Worm (Caenorhabditis elegans) whole organism, early embryonic: ENCODE results near the gene Y54F10BM.20.

Experiments
- B0310.2 ChIP-seq: sonication (generic microtip); optimal IDR thresholded peaks from 2 replicates; lab custom pipeline; 2016; ENCODE audit warnings: mild to moderate bottlenecking, missing genetic modification characterization, missing compliant biosample characterization
- F13C5.2 ChIP-seq: sonication (generic microtip); optimal IDR thresholded peaks from 2 replicates; lab custom pipeline; 2017; ENCODE audit warnings: mild to moderate bottlenecking, missing genetic modification characterization, inconsistent platforms, missing compliant biosample characterization
- aly-1 ChIP-seq: sonication (generic microtip); optimal IDR thresholded peaks from 2 replicates; lab custom pipeline; 2016; ENCODE audit warnings: missing genetic modification characterization, missing compliant biosample characterization
- ama-1 ChIP-seq: fragments of 150-350 bp; optimal IDR thresholded peaks from 2 replicates; lab custom pipeline; 2014
- ceh-13 ChIP-seq: fragments of 200-800 bp; sonication (Bioruptor generic); optimal IDR thresholded peaks from 2 replicates; lab custom pipeline; 2018; ENCODE audit warnings: mild to moderate bottlenecking, missing genetic modification characterization, missing compliant biosample characterization
- ceh-36 ChIP-seq: sonication (generic microtip); optimal IDR thresholded peaks from 2 replicates; lab custom pipeline; 2016; ENCODE audit warnings: missing genetic modification characterization, inconsistent platforms, missing compliant biosample characterization
- ets-7 ChIP-seq: sonication (generic microtip); optimal IDR thresholded peaks from 2 replicates; lab custom pipeline; 2016; ENCODE audit warnings: missing genotype, missing genetic modification characterization, missing compliant biosample characterization
- flt-1 ChIP-seq: fragments of 200-800 bp; sonication (Bioruptor generic); IDR thresholded peaks from 2 replicates; pipeline ENCODE4 v1.3.6; 2022; ENCODE audit warnings: missing genetic modification characterization, missing compliant biosample characterization
- hmbx-1 ChIP-seq: sonication (generic microtip); optimal IDR thresholded peaks from 2 replicates; lab custom pipeline; 2016; ENCODE audit warnings: mild to moderate bottlenecking, missing genetic modification characterization, missing compliant biosample characterization
- hmg-4 ChIP-seq: fragments of 200-800 bp; sonication (Bioruptor generic); optimal IDR thresholded peaks from 2 replicates; lab custom pipeline; 2018; ENCODE audit warnings: mild to moderate bottlenecking, missing genetic modification characterization, missing compliant biosample characterization
- hnd-1 ChIP-seq: sonication (generic microtip); optimal IDR thresholded peaks from 2 replicates; lab custom pipeline; 2016; ENCODE audit warnings: missing genetic modification characterization, missing compliant biosample characterization
- pes-1 ChIP-seq: fragments of 200-800 bp; sonication (Bioruptor generic); IDR thresholded peaks from 2 replicates; pipeline ENCODE4 v1.3.6; 2022; ENCODE audit warnings: missing genetic modification reagents, missing genetic modification characterization, missing compliant biosample characterization
- scrt-1 ChIP-seq: fragments of 200-800 bp; sonication (Bioruptor generic); IDR thresholded peaks from 2 replicates; pipeline ENCODE4 v1.3.6; 2022; ENCODE audit warnings: missing genetic modification characterization, missing compliant biosample characterization
- sea-1 ChIP-seq: fragments of 200-800 bp; sonication (Bioruptor generic); conservative IDR thresholded peaks from 2 replicates; pipeline ENCODE4 v1.3.6; 2022; ENCODE audit warnings: missing genetic modification characterization, missing compliant biosample characterization
- tbx-11 ChIP-seq: fragments of 200-800 bp; sonication (Bioruptor generic); IDR thresholded peaks from 2 replicates; pipeline ENCODE4 v1.3.6; 2022; ENCODE audit warnings: missing genetic modification characterization, missing compliant biosample characterization
- tbx-37 ChIP-seq: fragments of 200-800 bp; sonication (Bioruptor generic); conservative IDR thresholded peaks from 2 replicates; pipeline ENCODE4 v1.3.6; 2022; ENCODE audit warnings: missing genetic modification reagents, missing genetic modification characterization, missing compliant biosample characterization
- tra-4 ChIP-seq: sonication (generic microtip); optimal IDR thresholded peaks from 2 replicates; lab custom pipeline; 2017; ENCODE audit warnings: missing genetic modification characterization, missing compliant biosample characterization

The Y54F10BM.20 gene

ce11 chrIII:2328612-2329011 is 20.6 kb downstream of the Y54F10BM.20 start:
- TF ChIP-seq hmg-4 (no peak), ceh-36 (tag; lab: Kevin White, UChicago) (no peak), pes-1 (no peak)

DNA sequence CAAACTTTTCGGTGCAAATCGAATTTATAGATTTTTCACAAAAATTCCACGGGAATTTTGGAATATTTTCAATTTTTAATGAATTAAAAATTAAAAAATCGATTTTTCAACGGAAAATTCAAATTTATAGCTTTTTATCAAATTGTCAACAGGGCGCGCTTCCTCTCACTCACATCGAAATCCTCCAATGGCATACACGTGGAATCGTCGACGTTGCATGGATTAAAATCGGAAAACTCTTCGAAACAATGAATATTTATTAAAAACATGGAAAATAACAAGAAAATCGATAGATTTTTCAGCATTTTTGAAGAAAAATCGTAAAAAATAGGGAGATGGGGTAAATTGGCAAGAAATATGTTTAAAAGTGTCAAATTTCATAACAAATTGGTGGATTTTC is 21.3 kb downstream of the Y54F10BM.20 start, which contains the start of gene Y54F10BM.12:
Y54F10BM.12 (minus strand) TSS at position 344 of the 400 bp plus-strand sequence.
- TF ChIP-seq pes-1 (no peak), F13C5.2 (tag; lab: Kevin White, UChicago) (no peak), tbx-37 (GFP tag; lab: Robert Waterston, UW) (no peak), hnd-1 (tag; lab: Kevin White, UChicago) (no peak), aly-1 (tag; lab: Kevin White, UChicago) (no peak), flt-1 (GFP tag; lab: Robert Waterston, UW) (no peak), ama-1 (lab: Kevin White, UChicago) (no peak), tbx-11 (GFP tag; lab: Robert Waterston, UW) (no peak), hmg-4 (no peak), hmbx-1 (tag; lab: Kevin White, UChicago) (no peak), sea-1 (GFP tag; lab: Robert Waterston, UW) (no peak)

DNA sequence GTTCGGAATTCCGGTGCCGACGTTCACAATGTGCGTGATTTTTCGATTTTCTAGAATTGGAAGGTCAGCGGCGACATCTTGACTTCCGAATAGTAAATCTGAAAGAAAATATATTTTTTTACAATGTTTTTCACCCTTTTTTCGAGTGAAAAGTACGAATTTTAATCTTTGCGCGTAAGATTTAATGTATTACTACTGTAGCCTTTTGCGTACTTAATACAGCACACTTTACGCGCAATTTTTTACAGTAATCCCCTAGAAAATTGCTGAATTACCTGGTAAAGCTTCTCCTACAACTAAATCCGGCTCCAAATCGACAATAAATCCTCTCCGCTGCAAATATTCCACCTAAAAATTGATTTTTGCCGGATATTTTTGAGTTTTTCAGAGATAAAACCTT is 22.3 kb downstream of the Y54F10BM.20 start:
- TF ChIP-seq ceh-36 (tag; lab: Kevin White, UChicago) (peak; percentile 43), scrt-1 (GFP tag; lab: Robert Waterston, UW) (no peak)

DNA sequence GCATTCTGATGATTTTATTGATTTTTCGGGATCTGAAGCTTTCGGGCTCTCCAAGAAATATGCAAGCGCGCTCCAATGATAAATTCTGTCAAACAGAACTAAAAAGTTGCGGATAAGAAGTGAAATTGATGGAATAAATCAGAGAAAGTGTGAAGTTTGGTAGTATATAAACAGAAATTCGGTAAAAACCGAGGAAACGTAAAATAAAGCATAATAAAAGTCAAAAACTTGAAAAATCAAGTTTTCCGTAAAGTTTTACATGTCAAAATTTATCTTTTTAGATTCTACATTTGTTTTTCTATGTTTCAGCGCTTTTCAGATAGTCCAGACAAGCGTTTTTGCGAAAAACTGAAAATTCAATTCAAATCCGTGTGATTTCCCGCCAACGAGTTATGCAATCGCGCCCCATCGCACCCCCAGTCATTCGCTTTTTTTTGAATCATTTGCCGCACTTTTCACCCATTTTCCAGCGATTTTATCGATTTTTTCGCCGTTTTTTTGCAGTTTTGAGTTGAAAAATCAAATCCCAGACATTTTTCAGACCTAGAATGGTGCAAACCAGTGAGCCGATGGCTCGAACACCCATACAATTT is 23.1 kb downstream of the Y54F10BM.20 start, which contains the start of the genes Y54F10BM.13 and ppm-1.D:
Y54F10BM.13 (minus strand) TSS at position 51 of the 593 bp plus-strand sequence.
ppm-1.D (plus strand) TSS at position 540 of the 593 bp plus-strand sequence.
- no peak for TF ChIP-seq tbx-11 (GFP tag; lab: Robert Waterston, UW)
- no peak for TF ChIP-seq hmg-4
- TF ChIP-seq pes-1 = no peak
- TF ChIP-seq ets-7 (tag; lab: Kevin White, UChicago) = no peak
- TF ChIP-seq ceh-13 = no peak
- TF ChIP-seq F13C5.2 (tag; lab: Kevin White, UChicago) = no peak
- TF ChIP-seq aly-1 (tag; lab: Kevin White, UChicago) = no peak
- no peak for TF ChIP-seq B0310.2 (tag; lab: Kevin White, UChicago)
- no peak for TF ChIP-seq hmbx-1 (tag; lab: Kevin White, UChicago)
- no peak for TF ChIP-seq scrt-1 (GFP tag; lab: Robert Waterston, UW)
- no peak for TF ChIP-seq flt-1 (GFP tag; lab: Robert Waterston, UW)
- no peak for TF ChIP-seq ceh-36 (tag; lab: Kevin White, UChicago)
- TF ChIP-seq sea-1 (GFP tag; lab: Robert Waterston, UW) = no peak
- no peak for TF ChIP-seq hnd-1 (tag; lab: Kevin White, UChicago)
- no peak for TF ChIP-seq tra-4
- no peak for TF ChIP-seq tbx-37 (GFP tag; lab: Robert Waterston, UW)
- TF ChIP-seq ama-1 (lab: Kevin White, UChicago) = no peak

DNA sequence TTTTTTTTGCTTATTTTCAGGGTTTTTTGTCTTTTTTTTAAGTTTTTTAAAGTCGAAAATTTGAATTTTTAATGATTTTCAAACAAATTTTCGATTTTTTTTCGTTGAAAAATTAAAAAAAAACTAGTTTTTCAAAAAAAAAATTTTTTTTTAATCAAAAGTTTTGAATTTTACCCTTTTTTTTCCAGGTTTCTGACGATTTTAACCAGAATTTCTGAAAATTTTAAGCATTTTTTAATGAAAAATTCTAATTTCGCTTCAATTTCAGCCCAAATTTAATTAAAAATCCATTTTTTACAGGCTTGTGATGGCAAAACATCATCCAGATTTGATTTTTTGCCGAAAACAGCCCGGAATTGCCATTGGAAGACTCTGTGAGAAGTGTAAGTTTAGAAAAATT is 35.2 kb downstream of the Y54F10BM.20 start, which contains the start of gene phf-5:
phf-5 (plus strand) TSS at position 301 of the 400 bp plus-strand sequence.
- TF ChIP-seq ceh-13 (no peak), B0310.2 (tag; lab: Kevin White, UChicago) (no peak), F13C5.2 (tag; lab: Kevin White, UChicago) (no peak), ceh-36 (tag; lab: Kevin White, UChicago) (no peak), tbx-37 (GFP tag; lab: Robert Waterston, UW) (no peak), tra-4 (no peak), tbx-11 (GFP tag; lab: Robert Waterston, UW) (no peak)

- TF ChIP-seq tbx-11 (GFP tag; lab: Robert Waterston, UW) = no peak
- TF ChIP-seq pes-1 = no peak
- no peak for TF ChIP-seq ets-7 (tag; lab: Kevin White, UChicago)
- TF ChIP-seq tbx-37 (GFP tag; lab: Robert Waterston, UW) = no peak
- no peak for TF ChIP-seq ceh-13
- no peak for TF ChIP-seq B0310.2 (tag; lab: Kevin White, UChicago)
- no peak for TF ChIP-seq aly-1 (tag; lab: Kevin White, UChicago)
These were observed 39.2 kb downstream of the Y54F10BM.20 start, which contains the start of gene gip-1 for ce11 chrIII:2347291-2347690. gip-1 (plus strand) TSS chrIII:2347591.

ce11 chrIII:2349956-2350355 is 41.9 kb downstream of the Y54F10BM.20 start:
- TF ChIP-seq B0310.2 (tag; lab: Kevin White, UChicago) (no peak), aly-1 (tag; lab: Kevin White, UChicago) (no peak), pes-1 (no peak), ets-7 (tag; lab: Kevin White, UChicago) (no peak), ama-1 (lab: Kevin White, UChicago) (no peak), flt-1 (GFP tag; lab: Robert Waterston, UW) (no peak), hmg-4 (no peak), ceh-36 (tag; lab: Kevin White, UChicago) (no peak), hmbx-1 (tag; lab: Kevin White, UChicago) (no peak), F13C5.2 (tag; lab: Kevin White, UChicago) (no peak), tbx-37 (GFP tag; lab: Robert Waterston, UW) (no peak), ceh-13 (no peak), scrt-1 (GFP tag; lab: Robert Waterston, UW) (no peak), tbx-11 (GFP tag; lab: Robert Waterston, UW) (no peak), sea-1 (GFP tag; lab: Robert Waterston, UW) (no peak), tra-4 (no peak)
